Worm (Caenorhabditis elegans) whole organism, late embryonic: Measurements from ENCODE around the gene Y54G2A.16.

Source experiments
- K02D7.2 ChIP-seq: sonication (generic microtip); optimal IDR thresholded peaks from 2 replicates; lab custom pipeline; 2017; ENCODE audit warnings: mild to moderate bottlenecking, missing genetic modification characterization, missing compliant biosample characterization
- ceh-48 ChIP-seq: sonication (generic microtip); optimal IDR thresholded peaks from 2 replicates; lab custom pipeline; 2016; ENCODE audit warnings: missing genetic modification characterization, inconsistent platforms, missing compliant biosample characterization
- elt-2 ChIP-seq: sonication (generic microtip); optimal IDR thresholded peaks from 2 replicates; lab custom pipeline; 2016; ENCODE audit warnings: missing genetic modification reagents, missing genetic modification characterization, missing compliant biosample characterization
- elt-4 ChIP-seq: sonication (generic microtip); optimal IDR thresholded peaks from 2 replicates; lab custom pipeline; 2016; ENCODE audit warnings: missing genetic modification characterization, missing compliant biosample characterization
- ets-4 ChIP-seq: sonication (generic microtip); optimal IDR thresholded peaks from 2 replicates; lab custom pipeline; 2016; ENCODE audit warnings: missing genetic modification characterization, missing compliant biosample characterization
- fkh-6 ChIP-seq: sonication (generic microtip); optimal IDR thresholded peaks from 2 replicates; lab custom pipeline; 2016; ENCODE audit warnings: missing genetic modification characterization, missing compliant biosample characterization
- pag-3 ChIP-seq: sonication (generic microtip); optimal IDR thresholded peaks from 2 replicates; lab custom pipeline; 2016; ENCODE audit warnings: missing compliant biosample characterization, missing genetic modification characterization, borderline replicate concordance
- pros-1 ChIP-seq: fragments of 150-350 bp; optimal IDR thresholded peaks from 2 replicates; lab custom pipeline; 2014; ENCODE audit warnings: missing biosample characterization, missing genetic modification reagents, missing genetic modification characterization

DNA sequence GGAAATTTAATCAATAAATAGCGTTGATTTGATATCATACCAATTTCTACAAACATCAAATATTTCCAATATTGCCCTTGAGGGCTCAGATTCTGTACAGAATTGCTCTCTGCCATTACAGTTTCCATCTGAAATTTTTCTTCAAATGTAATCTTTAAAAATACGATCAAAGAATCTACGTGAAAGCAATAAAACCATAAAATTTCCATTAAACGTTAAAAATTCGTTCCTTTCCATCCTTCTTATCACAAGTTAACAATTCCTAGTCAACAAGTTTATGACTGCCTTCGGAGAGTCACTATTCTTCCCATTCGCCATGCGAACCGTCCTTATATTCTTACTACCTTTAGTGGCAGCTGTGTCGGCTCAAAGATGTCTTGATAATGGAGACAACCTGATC is 29.3 kb downstream of the Y54G2A.16 start, which contains the start of gene clec-82:
- TF ChIP-seq K02D7.2 (tag; lab: Kevin White, UChicago) = no peak
- no peak for TF ChIP-seq ceh-48
- no peak for TF ChIP-seq fkh-6 (tag; lab: Kevin White, UChicago)
- TF ChIP-seq elt-4 (tag; lab: Kevin White, UChicago) = no peak
- TF ChIP-seq pros-1 (tag; lab: Kevin White, UChicago) = no peak
- TF ChIP-seq elt-2 = no peak
- TF ChIP-seq pag-3 (tag; lab: Kevin White, UChicago) = no peak
- TF ChIP-seq ets-4 (tag; lab: Kevin White, UChicago) = no peak
